Worm (Caenorhabditis elegans): ENCODE results near the gene Y57G7A.11.
A peak's percentile ranks its signal among the peaks of the same experiment; 100 is the strongest.

Y57G7A.11 gene

DNA sequence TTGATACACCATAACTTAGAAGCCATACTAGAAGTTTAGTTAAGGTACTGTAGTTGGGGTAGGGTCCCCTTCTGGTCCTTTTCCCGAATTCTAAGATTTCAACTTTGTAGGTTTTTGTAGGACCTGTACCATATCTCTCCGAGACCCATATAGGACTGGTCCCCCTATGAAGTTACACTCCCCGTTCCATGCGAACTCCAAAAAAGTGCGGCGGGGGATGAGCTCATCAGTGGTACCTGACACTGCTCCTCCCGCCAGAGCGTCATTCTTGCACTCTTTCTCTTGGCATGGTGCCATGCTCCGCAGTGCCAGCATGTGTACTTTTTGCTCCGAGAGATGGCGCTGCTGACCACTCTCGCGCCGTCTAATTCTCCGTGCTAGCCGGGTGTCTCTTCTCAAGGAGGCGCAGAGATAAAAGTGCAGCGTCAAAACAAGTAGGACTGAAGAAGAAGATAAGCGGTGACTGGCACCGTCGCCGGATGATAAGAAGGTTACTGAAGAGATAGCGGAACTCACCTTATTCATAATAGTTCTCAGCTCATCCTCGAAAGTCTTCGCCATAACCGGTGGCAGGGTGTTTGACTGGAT is 37.2 kb downstream of the Y57G7A.11 start:
- TF ChIP-seq hlh-30 (tag; optimal IDR thresholded peaks at IDR 0.05; ENCODE audit: insufficient read depth) (peak; percentile 33), nhr-11 (tag; optimal IDR thresholded peaks at IDR 0.05) (no peak), tag-97 (GFP tag; IDR thresholded peaks at IDR 0.05) (no peak), mes-2 (tag; optimal IDR thresholded peaks at IDR 0.05; ENCODE audit: poor library complexity, severe bottlenecking) (peak; percentile 36), nhr-28 (tag; optimal IDR thresholded peaks at IDR 0.05) (peak; percentile 52), hmg-1.1 (GFP tag; IDR thresholded peaks at IDR 0.05) (peak; percentile 38; the same call in 1 of the 2 replicates), daf-19 (GFP tag; conservative IDR thresholded peaks at IDR 0.05) (no peak), vab-7 (GFP tag; IDR thresholded peaks at IDR 0.05) (0 out of 2 replicates have a peak, but pooled peaks have one; percentile 17), nhr-48 (tag; optimal IDR thresholded peaks at IDR 0.05) (peak; percentile 49), unc-62 (GFP tag; optimal IDR thresholded peaks at IDR 0.05 in 1 of 2) (peak in 1 of 2 experiments; percentile 1), unc-62 (tag; optimal IDR thresholded peaks at IDR 0.05) (no peak), daf-16 (GFP tag; optimal IDR thresholded peaks at IDR 0.05) (peak in 1 of 2 experiments; percentile 46), daf-16 (tag; optimal IDR thresholded peaks at IDR 0.05) (peak; percentile 75), nhr-102 (tag; optimal IDR thresholded peaks at IDR 0.05) (peak; percentile 34), nhr-77 (tag; optimal IDR thresholded peaks at IDR 0.05) (peak; percentile 50), nhr-41 (GFP tag; IDR thresholded peaks at IDR 0.05) (0 out of 2 replicates have a peak, but pooled peaks have one; percentile 18), spr-3 (GFP tag; optimal IDR thresholded peaks at IDR 0.05) (no peak), rbr-2 (tag; optimal IDR thresholded peaks at IDR 0.05) (peak; percentile 26), aha-1 (tag) (peak; percentile 92), T26A8.4 (GFP tag; IDR thresholded peaks at IDR 0.05) (peak; percentile 22; the same call in 1 of the 2 replicates), hlh-11 (tag; optimal IDR thresholded peaks at IDR 0.05) (peak; percentile 88), T20F7.1 (GFP tag; optimal IDR thresholded peaks at IDR 0.05) (no peak), F37D6.2 (tag; optimal IDR thresholded peaks at IDR 0.05) (peak; percentile 5), egl-43 (GFP tag; IDR thresholded peaks at IDR 0.05) (no peak), mdl-1 (tag; optimal IDR thresholded peaks at IDR 0.05) (peak in 1 of 2 experiments; percentile 63), snpc-1.2 (GFP tag; IDR thresholded peaks at IDR 0.05) (peak; percentile 19; the same call in 1 of the 2 replicates), madf-9 (GFP tag; conservative IDR thresholded peaks at IDR 0.05) (peak; percentile 28; the same call in 1 of the 2 replicates), mxl-3 (GFP tag; optimal IDR thresholded peaks at IDR 0.05) (peak; percentile 51), F10B5.3 (tag; optimal IDR thresholded peaks at IDR 0.05) (peak; percentile 1), pha-4 (GFP tag; IDR thresholded peaks at IDR 0.05) (no peak; the same call in none of the 2 replicates), pha-4 (tag; optimal IDR thresholded peaks at IDR 0.05) (no peak), dve-1 (tag; optimal IDR thresholded peaks at IDR 0.05; ENCODE audit: insufficient read depth) (peak; percentile 64), set-16 (GFP tag; IDR thresholded peaks at IDR 0.05) (peak; percentile 77), lsy-2 (tag; optimal IDR thresholded peaks at IDR 0.05) (peak; percentile 19 to 33), duxl-1 (tag; optimal IDR thresholded peaks at IDR 0.05; ENCODE audit: poor library complexity) (peak; percentile 62)

DNA sequence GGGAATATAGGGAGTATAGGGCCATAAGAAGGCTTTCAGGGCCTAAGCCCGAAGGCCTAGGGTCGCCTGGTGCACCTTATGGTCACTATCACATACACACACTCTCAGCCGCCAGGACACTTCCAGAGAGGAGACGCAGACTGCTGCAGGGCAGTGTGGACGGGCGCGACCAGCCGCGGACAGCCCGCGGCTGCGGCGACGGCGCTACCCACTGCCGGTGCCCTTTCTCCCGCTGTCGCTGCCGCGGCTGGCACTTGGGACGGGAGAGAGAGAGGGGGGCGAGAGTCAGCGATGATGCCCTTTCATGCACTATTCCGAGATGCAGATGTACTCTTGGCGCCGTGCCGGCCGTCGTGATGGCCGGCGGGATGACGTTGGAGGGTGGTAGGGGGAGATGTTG is 38.8 kb downstream of the Y57G7A.11 start:
- TF ChIP-seq nhr-41 (GFP tag; IDR thresholded peaks at IDR 0.05) (peak; percentile 37; the same call in 1 of the 2 replicates), zag-1 (tag; optimal IDR thresholded peaks at IDR 0.05) (no peak), attf-4 (tag; optimal IDR thresholded peaks at IDR 0.05) (no peak), F26F4.8 (GFP tag; conservative IDR thresholded peaks at IDR 0.05) (no peak), F37D6.2 (tag; optimal IDR thresholded peaks at IDR 0.05) (peak; percentile 58), mxl-2 (GFP tag; conservative IDR thresholded peaks at IDR 0.05) (no peak), aly-2 (tag; optimal IDR thresholded peaks at IDR 0.05) (no peak), zfp-3 (GFP tag; conservative IDR thresholded peaks at IDR 0.05) (no peak), lin-13 (GFP tag; optimal IDR thresholded peaks at IDR 0.05) (no peak), vab-7 (GFP tag; IDR thresholded peaks at IDR 0.05) (peak; percentile 44; the same call in 1 of the 2 replicates), hmg-1.1 (GFP tag; IDR thresholded peaks at IDR 0.05) (peak; percentile 76), mxl-3 (GFP tag; optimal IDR thresholded peaks at IDR 0.05) (peak; percentile 65), hif-1 (tag; optimal IDR thresholded peaks at IDR 0.05) (peak in 1 of 2 experiments; percentile 64), nhr-76 (tag; optimal IDR thresholded peaks at IDR 0.05) (no peak), F44E2.7 (GFP tag; IDR thresholded peaks at IDR 0.05) (no peak), aha-1 (tag) (peak; percentile 61), nhr-28 (tag; optimal IDR thresholded peaks at IDR 0.05) (peak; percentile 47), rbr-2 (tag; optimal IDR thresholded peaks at IDR 0.05) (peak; percentile 55), unc-130 (GFP tag; optimal IDR thresholded peaks at IDR 0.05) (no peak), Y5F2A.4 (GFP tag; optimal IDR thresholded peaks at IDR 0.05) (no peak), nhr-48 (tag; optimal IDR thresholded peaks at IDR 0.05) (peak; percentile 49), nhr-102 (tag; optimal IDR thresholded peaks at IDR 0.05) (peak; percentile 53), spr-1 (tag; optimal IDR thresholded peaks at IDR 0.05) (peak; percentile 39), daf-16 (GFP tag; optimal IDR thresholded peaks at IDR 0.05) (peak in 1 of 2 experiments; percentile 12), daf-16 (tag; optimal IDR thresholded peaks at IDR 0.05) (peak; percentile 66)

Data from whole organism, L4 larva.